Worm (Caenorhabditis elegans) whole organism, midembryonic: ENCODE data around the gene srg-16.

Experiments used
- klf-2 ChIP-seq: fragments of 200-800 bp; sonication (Bioruptor generic); conservative IDR thresholded peaks from 2 replicates; pipeline ENCODE4 v1.3.6; 2022; ENCODE audit warnings: missing genetic modification reagents, missing genetic modification characterization, missing compliant biosample characterization
- ztf-23 ChIP-seq: fragments of 200-800 bp; sonication (Bioruptor generic); IDR thresholded peaks from 2 replicates; pipeline ENCODE4 v1.3.6; 2022; ENCODE audit warnings: missing genetic modification reagents, missing genetic modification characterization, missing compliant biosample characterization
- ztf-29 ChIP-seq: fragments of 200-800 bp; sonication (Bioruptor generic); IDR thresholded peaks from 2 replicates; pipeline ENCODE4 v1.3.6; 2022; ENCODE audit warnings: missing genetic modification reagents, missing genetic modification characterization, missing compliant biosample characterization

srg-16 gene

ce11 chrII:12518809-12519344, 51.9 kb downstream of the srg-16 start, which contains the start of gene srh-70:
Gene srh-70, minus strand, starts transcription at chrII:12518859.
- no peak for TF ChIP-seq ztf-29
- TF ChIP-seq klf-2 (GFP tag; lab: Robert Waterston, UW): no peak
- TF ChIP-seq ztf-23 (GFP tag; lab: Robert Waterston, UW): no peak
